Worm (Caenorhabditis elegans): ENCODE measurements around the gene T16G1.9.

Gene T16G1.9

DNA sequence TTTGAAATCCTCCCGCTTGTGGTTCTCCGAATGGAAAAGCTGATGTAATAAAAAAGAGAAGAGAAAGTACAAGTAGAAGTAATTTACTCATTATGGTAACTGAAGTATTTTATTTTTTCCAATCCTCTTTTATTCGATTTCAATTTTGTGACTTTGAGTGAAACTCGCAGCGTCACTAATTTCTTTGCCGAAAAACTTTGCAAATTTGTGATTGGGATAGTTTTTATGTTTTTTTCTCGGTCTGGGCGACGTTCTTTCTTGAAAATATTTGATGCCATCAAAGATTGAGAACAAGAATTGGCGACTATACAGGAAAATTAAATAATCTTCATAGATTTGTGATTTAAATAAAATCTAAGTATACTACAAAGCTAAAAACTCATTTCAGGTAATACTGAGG is 48.9 kb upstream of the T16G1.9 start, which contains the start of gene far-4:
Gene far-4 (minus strand): TSS at position 101 of the 400 bp plus-strand sequence.
- TF ChIP-seq nhr-20 (tag; optimal IDR thresholded peaks at IDR 0.05), result no peak
- TF ChIP-seq tbx-2 (tag; optimal IDR thresholded peaks at IDR 0.05), result no peak
- TF ChIP-seq pqm-1 (tag; optimal IDR thresholded peaks at IDR 0.05), result no peak
- TF ChIP-seq lin-13 (GFP tag; optimal IDR thresholded peaks at IDR 0.05), result no peak
- no peak for TF ChIP-seq Y116A8C.19 (tag; optimal IDR thresholded peaks at IDR 0.05; ENCODE audit: borderline replicate concordance)
- TF ChIP-seq ceh-90 (tag; optimal IDR thresholded peaks at IDR 0.05), result no peak
- no peak for TF ChIP-seq rnt-1 (tag; optimal IDR thresholded peaks at IDR 0.05)
- no peak for TF ChIP-seq lin-14 (GFP tag; optimal IDR thresholded peaks at IDR 0.05)
- TF ChIP-seq fkh-8 (tag; optimal IDR thresholded peaks at IDR 0.05), result no peak
- TF ChIP-seq ets-5 (GFP tag; IDR thresholded peaks at IDR 0.05), result no peak
- no peak for TF ChIP-seq mep-1 (tag; optimal IDR thresholded peaks at IDR 0.05)
- TF ChIP-seq hpl-2 (GFP tag; optimal IDR thresholded peaks at IDR 0.05), result no peak
- TF ChIP-seq zip-4 (GFP tag; optimal IDR thresholded peaks at IDR 0.05), result no peak
- no peak for TF ChIP-seq sox-4 (tag; optimal IDR thresholded peaks at IDR 0.05)
- TF ChIP-seq mdl-1 (tag; optimal IDR thresholded peaks at IDR 0.05), result no peak
- no peak for TF ChIP-seq C16A3.4 (tag; optimal IDR thresholded peaks at IDR 0.05)
- TF ChIP-seq blmp-1 (tag; optimal IDR thresholded peaks at IDR 0.05), result no peak
- no peak for TF ChIP-seq nhr-237 (tag; optimal IDR thresholded peaks at IDR 0.05)
- no peak for TF ChIP-seq lin-15B (tag; optimal IDR thresholded peaks at IDR 0.05)

DNA sequence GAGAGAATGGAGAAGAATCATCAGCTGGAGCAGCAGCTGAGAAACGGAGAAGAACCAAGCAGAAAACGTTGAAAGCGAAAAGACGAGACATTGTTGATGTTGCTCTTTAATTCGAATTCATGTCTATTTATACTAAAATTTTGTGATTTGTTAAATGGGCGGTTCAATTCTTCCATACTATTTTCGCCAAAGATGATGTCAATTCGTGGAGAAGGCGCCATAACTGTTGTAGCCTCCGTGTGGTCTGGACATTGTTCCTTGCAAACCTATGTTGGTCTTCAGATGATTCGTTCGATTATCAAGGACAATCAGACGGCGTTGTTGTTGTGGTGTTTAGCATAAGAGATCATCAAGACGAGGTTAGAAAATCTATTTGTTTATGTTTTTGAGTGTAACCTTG is 46.8 kb upstream of the T16G1.9 start, which contains the start of gene far-3:
Gene far-3 (minus strand): TSS at position 101 of the 400 bp plus-strand sequence.
- TF ChIP-seq ets-5 (GFP tag; IDR thresholded peaks at IDR 0.05) (no peak), elt-3 (tag; optimal IDR thresholded peaks at IDR 0.05) (no peak), blmp-1 (tag; optimal IDR thresholded peaks at IDR 0.05) (no peak)

ce11 chrV:12995269-12995668 is 44.6 kb upstream of the T16G1.9 start, which contains the start of gene far-5:
far-5 (plus strand) TSS chrV:12995569.
- TF ChIP-seq blmp-1 (tag; optimal IDR thresholded peaks at IDR 0.05) (peak; percentile 30), elt-3 (tag; optimal IDR thresholded peaks at IDR 0.05) (peak in 1 of 6 experiments; percentile 29), isw-1 (GFP tag; IDR thresholded peaks at IDR 0.05) (no peak)

DNA sequence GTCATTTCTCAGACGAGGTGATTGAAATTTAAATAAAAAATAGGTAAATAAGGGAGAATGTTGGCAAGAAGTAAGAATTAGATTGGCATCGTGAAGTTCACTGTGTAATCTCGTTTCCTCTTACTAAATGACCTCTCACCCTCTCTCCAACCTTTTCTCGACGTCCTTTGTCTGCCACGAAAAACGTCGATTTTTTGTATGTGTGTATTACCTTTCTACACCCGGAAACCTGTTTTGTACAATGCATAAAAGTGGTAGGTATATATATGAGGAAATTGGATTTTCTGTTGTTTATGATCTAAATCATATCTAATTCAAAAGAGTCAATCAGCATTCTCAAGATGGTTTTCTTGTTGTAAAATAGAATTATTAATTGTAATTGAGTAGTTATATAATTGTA is 42.2 kb upstream of the T16G1.9 start, which contains the start of the genes F15B9.11 and dsl-7:
Gene F15B9.11 (minus strand): TSS at position 5 of the 400 bp plus-strand sequence.
Gene dsl-7 (plus strand): TSS at position 260 of the 400 bp plus-strand sequence.
- TF ChIP-seq ama-1 (optimal IDR thresholded peaks at IDR 0.05), result no peak
- TF ChIP-seq sox-4 (tag; optimal IDR thresholded peaks at IDR 0.05), result no peak
- TF ChIP-seq unc-130 (tag; optimal IDR thresholded peaks at IDR 0.05), result no peak
- TF ChIP-seq lin-14 (GFP tag; optimal IDR thresholded peaks at IDR 0.05), result peak; percentile 60
- TF ChIP-seq blmp-1 (tag; optimal IDR thresholded peaks at IDR 0.05), result peak; percentile 18
- TF ChIP-seq grh-1 (GFP tag; IDR thresholded peaks at IDR 0.05), result 0 out of 2 replicates have a peak, but pooled peaks have one; percentile 45
- TF ChIP-seq nhr-85 (tag), result peak; percentile 82
- TF ChIP-seq zip-4 (GFP tag; optimal IDR thresholded peaks at IDR 0.05), result no peak

ce11 chrV:12988256-12988655 is 37.6 kb upstream of the T16G1.9 start, which contains the start of gene F15B9.8:
F15B9.8 (plus strand) TSS chrV:12988556.
- TF ChIP-seq grh-1 (GFP tag; IDR thresholded peaks at IDR 0.05) (no peak), nhr-85 (tag) (peak; percentile 42), skn-1 (tag; optimal IDR thresholded peaks at IDR 0.05) (no peak), vab-15 (tag; optimal IDR thresholded peaks at IDR 0.05) (no peak), unc-86 (tag; optimal IDR thresholded peaks at IDR 0.05) (no peak), efl-3 (GFP tag; optimal IDR thresholded peaks at IDR 0.05) (no peak), ztf-11 (tag; optimal IDR thresholded peaks at IDR 0.05) (no peak), ama-1 (optimal IDR thresholded peaks at IDR 0.05) (no peak), ztf-4 (tag; optimal IDR thresholded peaks at IDR 0.05) (no peak)

- TF ChIP-seq ets-5 (GFP tag; IDR thresholded peaks at IDR 0.05) (no peak), nhr-28 (tag; optimal IDR thresholded peaks at IDR 0.05) (no peak), pax-3 (tag; optimal IDR thresholded peaks at IDR 0.05) (no peak), ces-1 (GFP tag; optimal IDR thresholded peaks at IDR 0.05) (no peak), lin-13 (GFP tag; optimal IDR thresholded peaks at IDR 0.05) (no peak), zag-1 (tag; optimal IDR thresholded peaks at IDR 0.05) (no peak), unc-62 (GFP tag; optimal IDR thresholded peaks at IDR 0.05) (no peak), egl-27 (tag; optimal IDR thresholded peaks at IDR 0.05) (no peak), nhr-85 (tag) (no peak), tbx-2 (tag; optimal IDR thresholded peaks at IDR 0.05) (no peak), sox-4 (tag; optimal IDR thresholded peaks at IDR 0.05) (no peak), efl-1 (optimal IDR thresholded peaks at IDR 0.05) (no peak), efl-1 (GFP tag; optimal IDR thresholded peaks at IDR 0.05 in 1 of 2) (no peak), ceh-90 (tag; optimal IDR thresholded peaks at IDR 0.05) (no peak), dsc-1 (tag; optimal IDR thresholded peaks at IDR 0.05) (no peak), jun-1 (tag; optimal IDR thresholded peaks at IDR 0.05) (no peak), swsn-7 (tag; optimal IDR thresholded peaks at IDR 0.05) (no peak), snpc-4 (tag; optimal IDR thresholded peaks at IDR 0.05) (no peak)
Measured at ce11 chrV:12987061-12987460, 36.4 kb upstream of the T16G1.9 start, which contains the start of gene shw-3. shw-3 (minus strand) TSS chrV:12987161.

Data from whole organism, L1 larva.